Worm (Caenorhabditis elegans) whole organism, L1 larva: ENCODE results near the gene T19C3.2.

Source experiments
- C04F5.9 ChIP-seq: sonication (generic microtip); optimal IDR thresholded peaks from 2 replicates; lab custom pipeline; 2016; ENCODE audit warnings: missing genetic modification characterization, missing compliant biosample characterization
- C34B4.2 ChIP-seq: sonication (generic microtip); optimal IDR thresholded peaks from 2 replicates; lab custom pipeline; 2017; ENCODE audit warnings: mild to moderate bottlenecking, missing genetic modification characterization, missing compliant biosample characterization
- F16B12.6 ChIP-seq: fragments of 150-350 bp; optimal IDR thresholded peaks from 2 replicates; lab custom pipeline; 2014; ENCODE audit warnings: missing biosample characterization, missing genetic modification characterization
- ama-1 ChIP-seq: fragments of 150-350 bp; optimal IDR thresholded peaks from 2 replicates; lab custom pipeline; 2014
- blmp-1 ChIP-seq: fragments of 150-350 bp; optimal IDR thresholded peaks from 2 replicates; lab custom pipeline; 2014; ENCODE audit warnings: missing biosample characterization, missing genetic modification characterization
- ceh-63 ChIP-seq: fragments of 200-800 bp; sonication (Bioruptor generic); optimal IDR thresholded peaks from 2 replicates; lab custom pipeline; 2018; ENCODE audit warnings: mild to moderate bottlenecking, missing genetic modification characterization, missing compliant biosample characterization
- ceh-8 ChIP-seq: fragments of 200-800 bp; sonication (Bioruptor generic); optimal IDR thresholded peaks from 2 replicates; lab custom pipeline; 2018; ENCODE audit warnings: mild to moderate bottlenecking, missing genetic modification characterization, moderate library complexity, missing compliant biosample characterization
- ceh-82 ChIP-seq, 3 experiments: fragments of 150-350 bp in 1 of 3; sonication (generic microtip) in 2 of 3; optimal IDR thresholded peaks; 2 replicates each; lab custom pipeline; 2014 to 2017; ENCODE audit warnings: missing biosample characterization in 3 of 3, missing genetic modification characterization in 3 of 3
- ces-1 ChIP-seq: fragments of 150-350 bp; optimal IDR thresholded peaks from 2 replicates; lab custom pipeline; 2014; ENCODE audit warnings: missing biosample characterization, missing genetic modification reagents, missing genetic modification characterization
- dpl-1 ChIP-seq, 3 experiments: fragments of 150-350 bp in 2 of 3; sonication (generic microtip) in 1 of 3; optimal IDR thresholded peaks; 2 replicates each; lab custom pipeline; 2014 to 2017; ENCODE audit warnings: missing biosample characterization in 3 of 3, missing genetic modification characterization in 3 of 3, missing genetic modification reagents in 3 of 3
- dsc-1 ChIP-seq: sonication (generic microtip); optimal IDR thresholded peaks from 2 replicates; lab custom pipeline; 2016; ENCODE audit warnings: mild to moderate bottlenecking, missing genetic modification characterization, missing compliant biosample characterization
- efl-1 ChIP-seq, 4 experiments: fragments of 150-350 bp; optimal IDR thresholded peaks in 3 of 4; peaks in 1 of 4; 1 replicate in 1 of 4; 2 replicates in 3 of 4; lab custom pipeline; 2014; ENCODE audit warnings: missing biosample characterization in 2 of 4, missing genetic modification characterization in 2 of 4, missing genetic modification reagents in 2 of 4
- elt-2 ChIP-seq: sonication (generic microtip); optimal IDR thresholded peaks from 2 replicates; lab custom pipeline; 2016; ENCODE audit warnings: missing genetic modification characterization, mild to moderate bottlenecking, inconsistent platforms, missing compliant biosample characterization, missing genetic modification reagents
- elt-3 ChIP-seq, 6 experiments: fragments of 150-350 bp in 1 of 6; sonication (generic microtip); optimal IDR thresholded peaks; 2 replicates each; lab custom pipeline; 2017 to 2018; ENCODE audit warnings: missing biosample characterization in 6 of 6, missing genetic modification characterization in 6 of 6, inconsistent platforms in 1 of 6
- ets-5 ChIP-seq: fragments of 200-800 bp; sonication (Bioruptor generic); IDR thresholded peaks from 2 replicates; pipeline ENCODE4 v1.3.6; 2022; ENCODE audit warnings: missing genetic modification characterization, missing compliant biosample characterization
- fkh-8 ChIP-seq: sonication (generic microtip); optimal IDR thresholded peaks from 2 replicates; lab custom pipeline; 2016; ENCODE audit warnings: mild to moderate bottlenecking, missing genetic modification characterization, missing compliant biosample characterization
- hlh-4 ChIP-seq: sonication (generic microtip); optimal IDR thresholded peaks from 2 replicates; lab custom pipeline; 2016; ENCODE audit warnings: mild to moderate bottlenecking, missing genetic modification characterization, missing compliant biosample characterization
- hpl-2 ChIP-seq: fragments of 150-350 bp; optimal IDR thresholded peaks from 2 replicates; lab custom pipeline; 2014; ENCODE audit warnings: missing biosample characterization, missing genetic modification reagents, missing genetic modification characterization
- irx-1 ChIP-seq: sonication (generic microtip); optimal IDR thresholded peaks from 2 replicates; lab custom pipeline; 2016; ENCODE audit warnings: missing genetic modification characterization, missing compliant biosample characterization
- jun-1 ChIP-seq: fragments of 150-350 bp; optimal IDR thresholded peaks from 2 replicates; lab custom pipeline; 2014; ENCODE audit warnings: missing biosample characterization, missing genetic modification reagents, missing genetic modification characterization
- lin-13 ChIP-seq: fragments of 150-350 bp; optimal IDR thresholded peaks from 2 replicates; lab custom pipeline; 2014; ENCODE audit warnings: missing biosample characterization, missing genetic modification reagents, missing genetic modification characterization
- lin-14 ChIP-seq: fragments of 200-800 bp; sonication (Bioruptor generic); optimal IDR thresholded peaks from 2 replicates; lab custom pipeline; 2018; ENCODE audit warnings: mild to moderate bottlenecking, missing genetic modification characterization, moderate library complexity, missing compliant biosample characterization
- lir-3 ChIP-seq: sonication (generic microtip); optimal IDR thresholded peaks from 2 replicates; lab custom pipeline; 2016; ENCODE audit warnings: mild to moderate bottlenecking, missing genetic modification characterization, moderate library complexity, missing compliant biosample characterization; ENCODE audit not compliant: poor library complexity
- mab-9 ChIP-seq: fragments of 200-800 bp; sonication (Bioruptor generic); IDR thresholded peaks from 2 replicates; pipeline ENCODE4 v1.3.6; 2022; ENCODE audit warnings: missing genetic modification reagents, missing genetic modification characterization, missing compliant biosample characterization
- mdl-1 ChIP-seq, 2 experiments: fragments of 150-350 bp; optimal IDR thresholded peaks; 2 replicates each; lab custom pipeline; 2014 to 2017; ENCODE audit warnings: missing biosample characterization in 2 of 2, missing genetic modification characterization in 2 of 2, inconsistent platforms in 1 of 2
- mep-1 ChIP-seq: fragments of 150-350 bp; optimal IDR thresholded peaks from 2 replicates; lab custom pipeline; 2014; ENCODE audit warnings: missing biosample characterization, missing genetic modification characterization
- nhr-11 ChIP-seq: fragments of 150-350 bp; optimal IDR thresholded peaks from 2 replicates; lab custom pipeline; 2014; ENCODE audit warnings: missing biosample characterization, missing genetic modification characterization
- nhr-20 ChIP-seq: sonication (generic microtip); optimal IDR thresholded peaks from 2 replicates; lab custom pipeline; 2016; ENCODE audit warnings: mild to moderate bottlenecking, missing genetic modification characterization, missing compliant biosample characterization
- nhr-237 ChIP-seq: fragments of 150-350 bp; optimal IDR thresholded peaks from 2 replicates; lab custom pipeline; 2014; ENCODE audit warnings: missing biosample characterization, missing genetic modification characterization
- nhr-28 ChIP-seq: fragments of 150-350 bp; optimal IDR thresholded peaks from 2 replicates; lab custom pipeline; 2014; ENCODE audit warnings: missing biosample characterization, missing genetic modification characterization
- nhr-76 ChIP-seq: sonication (generic microtip); optimal IDR thresholded peaks from 2 replicates; lab custom pipeline; 2017; ENCODE audit warnings: missing biosample characterization, missing genetic modification characterization
- nhr-85 ChIP-seq: sonication (generic microtip); peaks from one replicate; lab custom pipeline; 2016; ENCODE audit warnings: missing genetic modification characterization, inconsistent platforms, missing compliant biosample characterization
- pax-3 ChIP-seq: fragments of 200-800 bp; sonication (Bioruptor generic); optimal IDR thresholded peaks from 2 replicates; lab custom pipeline; 2018; ENCODE audit warnings: mild to moderate bottlenecking, missing genetic modification characterization, moderate library complexity, missing compliant biosample characterization
- skn-1 ChIP-seq: fragments of 150-350 bp; optimal IDR thresholded peaks from 2 replicates; lab custom pipeline; 2014; ENCODE audit warnings: missing biosample characterization, missing genetic modification characterization
- snu-23 ChIP-seq: sonication (generic microtip); optimal IDR thresholded peaks from 2 replicates; lab custom pipeline; 2016; ENCODE audit warnings: missing genetic modification characterization, missing compliant biosample characterization
- tbx-2 ChIP-seq: sonication (generic microtip); optimal IDR thresholded peaks from 2 replicates; lab custom pipeline; 2016; ENCODE audit warnings: missing genetic modification characterization, missing compliant biosample characterization
- tlp-1 ChIP-seq: fragments of 150-350 bp; optimal IDR thresholded peaks from 2 replicates; lab custom pipeline; 2014; ENCODE audit warnings: missing biosample characterization, missing genetic modification characterization
- unc-86 ChIP-seq: sonication (generic microtip); optimal IDR thresholded peaks from 2 replicates; lab custom pipeline; 2016; ENCODE audit warnings: missing genetic modification characterization, missing compliant biosample characterization
- unc-98 ChIP-seq: fragments of 200-800 bp; sonication (Bioruptor generic); IDR thresholded peaks from 2 replicates; pipeline ENCODE4 v1.3.6; 2022; ENCODE audit warnings: missing genetic modification characterization, missing compliant biosample characterization

T19C3.2 gene

ce11 chrIII:657241-657640 is 39.9 kb upstream of the T19C3.2 start:
- no peak for TF ChIP-seq nhr-76 (tag; lab: Kevin White, UChicago)
- TF ChIP-seq dpl-1 (GFP tag; optimal IDR thresholded peaks at IDR 0.05; lab: Kevin White, UChicago), result no peak
- TF ChIP-seq nhr-85 (tag; lab: Kevin White, UChicago), result peak; percentile 76
- peak; percentile 4 for TF ChIP-seq nhr-20 (tag; lab: Kevin White, UChicago)
- TF ChIP-seq ceh-63, result no peak
- TF ChIP-seq fkh-8 (tag; lab: Kevin White, UChicago), result no peak
- TF ChIP-seq unc-98, result no peak
- no peak for TF ChIP-seq elt-2 (tag; lab: Kevin White, UChicago)
- no peak for TF ChIP-seq lin-13 (GFP tag; lab: Kevin White, UChicago)
- TF ChIP-seq C04F5.9 (tag; lab: Kevin White, UChicago), result no peak
- peak; percentile 95 for TF ChIP-seq blmp-1
- no peak for TF ChIP-seq hpl-2
- TF ChIP-seq mep-1, result peak; percentile 65
- no peak for TF ChIP-seq tbx-2 (tag; lab: Kevin White, UChicago)
- TF ChIP-seq lin-14, result peak; percentile 77
- TF ChIP-seq irx-1 (tag; lab: Kevin White, UChicago), result no peak
- TF ChIP-seq unc-86 (tag; lab: Kevin White, UChicago), result no peak
- TF ChIP-seq ets-5 (GFP tag; lab: Robert Waterston, UW), result no peak
- TF ChIP-seq ceh-8 (GFP tag; lab: Kevin White, UChicago), result no peak
- TF ChIP-seq lir-3, result no peak
- TF ChIP-seq, all 84 proteins: peak for 5

- TF ChIP-seq mep-1 (peak; percentile 15), ama-1 (lab: Kevin White, UChicago) (no peak), ces-1 (GFP tag; lab: Kevin White, UChicago) (no peak), hlh-4 (tag; lab: Kevin White, UChicago) (no peak), tbx-2 (tag; lab: Kevin White, UChicago) (no peak), mdl-1 (tag; optimal IDR thresholded peaks at IDR 0.05; lab: Kevin White, UChicago) (no peak), elt-3 (tag; optimal IDR thresholded peaks at IDR 0.05; lab: Kevin White, UChicago) (peak in 1 of 6 experiments; percentile 60), nhr-237 (tag; lab: Kevin White, UChicago) (no peak), C34B4.2 (no peak), pax-3 (no peak), snu-23 (GFP tag; lab: Kevin White, UChicago) (peak; percentile 9), ceh-63 (no peak), nhr-20 (tag; lab: Kevin White, UChicago) (peak; percentile 4), lin-14 (peak; percentile 45), ceh-82 (tag; optimal IDR thresholded peaks at IDR 0.05; lab: Kevin White, UChicago) (no peak), nhr-28 (tag; lab: Kevin White, UChicago) (no peak), nhr-11 (tag; lab: Kevin White, UChicago) (no peak), ceh-8 (GFP tag; lab: Kevin White, UChicago) (no peak), tlp-1 (tag; lab: Kevin White, UChicago) (no peak), nhr-85 (tag; lab: Kevin White, UChicago) (peak; percentile 77), dsc-1 (tag; lab: Kevin White, UChicago) (no peak), blmp-1 (peak; percentile 85)
Measured at ce11 chrIII:656660-657059, 39.3 kb upstream of the T19C3.2 start.

- TF ChIP-seq elt-3 (tag; optimal IDR thresholded peaks at IDR 0.05; lab: Kevin White, UChicago) (no peak), skn-1 (tag; lab: Kevin White, UChicago) (peak; percentile 21), jun-1 (tag; lab: Kevin White, UChicago) (no peak), mab-9 (no peak), pax-3 (no peak), efl-1 (optimal IDR thresholded peaks at IDR 0.05; lab: Kevin White, UChicago) (no peak), efl-1 (GFP tag; optimal IDR thresholded peaks at IDR 0.05 in 1 of 2; lab: Kevin White, UChicago) (peak in 1 of 2 experiments; percentile 28), blmp-1 (peak; percentile 68), F16B12.6 (tag; lab: Kevin White, UChicago) (no peak)
Measured at ce11 chrIII:654365-654764, 37.0 kb upstream of the T19C3.2 start.
